Worm (Caenorhabditis elegans): ENCODE measurements around the gene asp-7.

The asp-7 gene

ce11 chrV:3028205-3028604 lies at the start of gene asp-7:
Gene asp-7, plus strand, starts transcription at chrV:3028285.
- TF ChIP-seq tbx-11 (GFP tag; IDR thresholded peaks at IDR 0.05) (no peak), ets-7 (tag; optimal IDR thresholded peaks at IDR 0.05) (no peak), hmbx-1 (tag; optimal IDR thresholded peaks at IDR 0.05) (no peak), hnd-1 (tag; optimal IDR thresholded peaks at IDR 0.05) (no peak), B0310.2 (tag; optimal IDR thresholded peaks at IDR 0.05) (no peak), aly-1 (tag; optimal IDR thresholded peaks at IDR 0.05) (no peak), ceh-13 (GFP tag; optimal IDR thresholded peaks at IDR 0.05) (no peak), F13C5.2 (tag; optimal IDR thresholded peaks at IDR 0.05) (no peak), pes-1 (GFP tag; IDR thresholded peaks at IDR 0.05) (no peak), sea-1 (GFP tag; conservative IDR thresholded peaks at IDR 0.05) (no peak), scrt-1 (GFP tag; IDR thresholded peaks at IDR 0.05) (no peak), flt-1 (GFP tag; IDR thresholded peaks at IDR 0.05) (no peak), tra-4 (tag; optimal IDR thresholded peaks at IDR 0.05) (no peak), ceh-36 (tag; optimal IDR thresholded peaks at IDR 0.05) (no peak), tbx-37 (GFP tag; conservative IDR thresholded peaks at IDR 0.05) (no peak), hmg-4 (GFP tag; optimal IDR thresholded peaks at IDR 0.05) (no peak), ama-1 (optimal IDR thresholded peaks at IDR 0.05) (no peak)

ce11 chrV:2979978-2980377 lies 48.1 kb upstream of the asp-7 start, which contains the start of gene srw-118:
Gene srw-118, minus strand, starts transcription at chrV:2980078.
- no peak for TF ChIP-seq aly-1 (tag; optimal IDR thresholded peaks at IDR 0.05)
- TF ChIP-seq tra-4 (tag; optimal IDR thresholded peaks at IDR 0.05): no peak
- TF ChIP-seq hnd-1 (tag; optimal IDR thresholded peaks at IDR 0.05): no peak
- TF ChIP-seq sea-1 (GFP tag; conservative IDR thresholded peaks at IDR 0.05): no peak
- TF ChIP-seq hmbx-1 (tag; optimal IDR thresholded peaks at IDR 0.05): no peak

ce11 chrV:2983351-2983750 lies 44.7 kb upstream of the asp-7 start, which contains the start of gene srw-117:
Gene srw-117, minus strand, starts transcription at chrV:2983451.
- TF ChIP-seq sea-1 (GFP tag; conservative IDR thresholded peaks at IDR 0.05) (no peak), flt-1 (GFP tag; IDR thresholded peaks at IDR 0.05) (no peak), scrt-1 (GFP tag; IDR thresholded peaks at IDR 0.05) (no peak), hnd-1 (tag; optimal IDR thresholded peaks at IDR 0.05) (no peak), hmg-4 (GFP tag; optimal IDR thresholded peaks at IDR 0.05) (no peak), ceh-13 (GFP tag; optimal IDR thresholded peaks at IDR 0.05) (no peak), tbx-11 (GFP tag; IDR thresholded peaks at IDR 0.05) (no peak), F13C5.2 (tag; optimal IDR thresholded peaks at IDR 0.05) (no peak), pes-1 (GFP tag; IDR thresholded peaks at IDR 0.05) (no peak), aly-1 (tag; optimal IDR thresholded peaks at IDR 0.05) (no peak), ets-7 (tag; optimal IDR thresholded peaks at IDR 0.05) (no peak), tra-4 (tag; optimal IDR thresholded peaks at IDR 0.05) (no peak), B0310.2 (tag; optimal IDR thresholded peaks at IDR 0.05) (no peak), hmbx-1 (tag; optimal IDR thresholded peaks at IDR 0.05) (no peak), tbx-37 (GFP tag; conservative IDR thresholded peaks at IDR 0.05) (no peak), ceh-36 (tag; optimal IDR thresholded peaks at IDR 0.05) (no peak)

DNA sequence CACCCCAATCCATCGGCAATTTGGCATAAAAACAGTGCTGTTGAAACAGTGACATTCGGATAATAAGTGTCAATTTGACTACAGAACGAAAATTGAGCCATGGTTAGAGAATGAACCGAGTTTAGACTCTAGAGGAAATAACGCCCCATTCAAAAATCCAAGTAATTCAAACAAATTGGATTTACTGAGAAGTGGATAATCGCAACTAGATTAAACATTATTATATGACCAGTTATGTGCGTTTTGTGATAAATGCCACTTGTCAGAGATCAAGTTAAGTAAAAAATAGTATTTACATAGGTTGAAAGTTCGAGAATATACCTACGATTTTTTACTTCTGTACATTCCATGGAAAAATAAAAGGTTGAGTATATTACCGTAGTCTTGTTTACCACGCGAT lies 42.8 kb upstream of the asp-7 start, which contains the start of gene srw-139:
TSS of gene srw-139 (minus strand) at position 101 of the 400 bp plus-strand sequence.
- TF ChIP-seq ceh-36 (tag; optimal IDR thresholded peaks at IDR 0.05) (no peak), sea-1 (GFP tag; conservative IDR thresholded peaks at IDR 0.05) (no peak), flt-1 (GFP tag; IDR thresholded peaks at IDR 0.05) (no peak), tbx-11 (GFP tag; IDR thresholded peaks at IDR 0.05) (no peak), F13C5.2 (tag; optimal IDR thresholded peaks at IDR 0.05) (no peak), ama-1 (optimal IDR thresholded peaks at IDR 0.05) (no peak), B0310.2 (tag; optimal IDR thresholded peaks at IDR 0.05) (no peak), tra-4 (tag; optimal IDR thresholded peaks at IDR 0.05) (no peak), hmg-4 (GFP tag; optimal IDR thresholded peaks at IDR 0.05) (no peak), hmbx-1 (tag; optimal IDR thresholded peaks at IDR 0.05) (no peak), aly-1 (tag; optimal IDR thresholded peaks at IDR 0.05) (no peak), pes-1 (GFP tag; IDR thresholded peaks at IDR 0.05) (no peak), tbx-37 (GFP tag; conservative IDR thresholded peaks at IDR 0.05) (no peak), scrt-1 (GFP tag; IDR thresholded peaks at IDR 0.05) (no peak), ceh-13 (GFP tag; optimal IDR thresholded peaks at IDR 0.05) (no peak), hnd-1 (tag; optimal IDR thresholded peaks at IDR 0.05) (no peak), ets-7 (tag; optimal IDR thresholded peaks at IDR 0.05) (no peak)

- TF ChIP-seq hmbx-1 (tag; optimal IDR thresholded peaks at IDR 0.05) (no peak), B0310.2 (tag; optimal IDR thresholded peaks at IDR 0.05) (no peak), flt-1 (GFP tag; IDR thresholded peaks at IDR 0.05) (no peak)
Measured at ce11 chrV:2987407-2987806, 40.7 kb upstream of the asp-7 start, which contains the start of gene srh-85. Gene srh-85, minus strand, starts transcription at chrV:2987507.

DNA sequence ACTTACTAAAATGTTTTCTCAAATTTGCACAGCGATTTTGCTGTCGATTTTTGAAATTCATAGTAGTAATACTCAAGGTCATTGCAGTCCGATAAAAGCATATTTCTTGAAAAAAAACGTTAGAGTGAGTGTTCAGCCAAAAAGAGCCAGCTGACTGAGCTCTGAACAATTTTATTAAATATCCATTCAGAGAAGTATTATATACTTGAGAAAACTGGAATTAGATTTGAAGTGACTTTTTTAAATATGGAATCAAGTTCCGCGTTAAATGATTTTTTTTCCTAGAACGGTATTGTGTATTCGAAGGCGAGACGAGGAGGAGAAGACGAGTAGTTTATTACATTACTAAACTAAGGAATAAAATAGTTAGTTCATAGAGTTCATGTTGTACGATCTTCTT lies 36.6 kb upstream of the asp-7 start, which contains the start of gene srw-121:
TSS of gene srw-121 (minus strand) at position 101 of the 400 bp plus-strand sequence.
- TF ChIP-seq sea-1 (GFP tag; conservative IDR thresholded peaks at IDR 0.05) (no peak), tra-4 (tag; optimal IDR thresholded peaks at IDR 0.05) (no peak), ceh-13 (GFP tag; optimal IDR thresholded peaks at IDR 0.05) (no peak), hnd-1 (tag; optimal IDR thresholded peaks at IDR 0.05) (no peak), ets-7 (tag; optimal IDR thresholded peaks at IDR 0.05) (no peak), flt-1 (GFP tag; IDR thresholded peaks at IDR 0.05) (no peak), pes-1 (GFP tag; IDR thresholded peaks at IDR 0.05) (no peak), B0310.2 (tag; optimal IDR thresholded peaks at IDR 0.05) (no peak), tbx-37 (GFP tag; conservative IDR thresholded peaks at IDR 0.05) (no peak), F13C5.2 (tag; optimal IDR thresholded peaks at IDR 0.05) (no peak), ceh-36 (tag; optimal IDR thresholded peaks at IDR 0.05) (no peak), hmg-4 (GFP tag; optimal IDR thresholded peaks at IDR 0.05) (no peak), scrt-1 (GFP tag; IDR thresholded peaks at IDR 0.05) (no peak), tbx-11 (GFP tag; IDR thresholded peaks at IDR 0.05) (no peak), aly-1 (tag; optimal IDR thresholded peaks at IDR 0.05) (no peak), ama-1 (optimal IDR thresholded peaks at IDR 0.05) (no peak)

DNA sequence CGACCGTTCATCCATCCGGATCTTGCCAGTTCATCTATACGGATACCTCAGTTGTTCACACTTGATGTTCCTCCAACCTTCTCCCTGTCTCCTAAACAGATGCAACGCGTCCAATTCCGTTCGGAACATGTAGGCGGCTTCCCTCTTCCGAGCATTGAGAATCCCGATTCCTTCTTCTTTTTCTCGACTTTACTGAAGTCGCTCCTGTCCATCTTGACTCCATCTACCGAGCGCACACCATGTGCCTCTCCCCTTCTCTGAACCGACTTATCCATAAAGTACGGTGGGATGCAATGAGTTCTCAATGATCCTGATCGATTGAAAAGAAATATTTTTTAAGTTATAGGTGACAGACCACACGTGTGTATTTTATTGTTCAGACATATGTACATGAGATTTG lies 36.0 kb upstream of the asp-7 start:
- TF ChIP-seq pes-1 (GFP tag; IDR thresholded peaks at IDR 0.05) (no peak), ceh-13 (GFP tag; optimal IDR thresholded peaks at IDR 0.05) (no peak), tra-4 (tag; optimal IDR thresholded peaks at IDR 0.05) (no peak), flt-1 (GFP tag; IDR thresholded peaks at IDR 0.05) (no peak), hmbx-1 (tag; optimal IDR thresholded peaks at IDR 0.05) (no peak), hmg-4 (GFP tag; optimal IDR thresholded peaks at IDR 0.05) (no peak), hnd-1 (tag; optimal IDR thresholded peaks at IDR 0.05) (no peak), B0310.2 (tag; optimal IDR thresholded peaks at IDR 0.05) (no peak), scrt-1 (GFP tag; IDR thresholded peaks at IDR 0.05) (no peak), sea-1 (GFP tag; conservative IDR thresholded peaks at IDR 0.05) (no peak), ceh-36 (tag; optimal IDR thresholded peaks at IDR 0.05) (no peak), ama-1 (optimal IDR thresholded peaks at IDR 0.05) (no peak), tbx-11 (GFP tag; IDR thresholded peaks at IDR 0.05) (no peak), tbx-37 (GFP tag; conservative IDR thresholded peaks at IDR 0.05) (no peak), aly-1 (tag; optimal IDR thresholded peaks at IDR 0.05) (no peak), ets-7 (tag; optimal IDR thresholded peaks at IDR 0.05) (no peak), F13C5.2 (tag; optimal IDR thresholded peaks at IDR 0.05) (no peak)
